Worm (Caenorhabditis elegans) whole organism, L1 larva: ENCODE measurements around the gene VY10G11R.1.

Experiments
- C04F5.9 ChIP-seq: sonication (generic microtip); optimal IDR thresholded peaks from 2 replicates; lab custom pipeline; 2016; ENCODE audit warnings: missing genetic modification characterization, missing compliant biosample characterization
- C34B4.2 ChIP-seq: sonication (generic microtip); optimal IDR thresholded peaks from 2 replicates; lab custom pipeline; 2017; ENCODE audit warnings: mild to moderate bottlenecking, missing genetic modification characterization, missing compliant biosample characterization
- alr-1 ChIP-seq: fragments of 200-800 bp; sonication (Bioruptor generic); optimal IDR thresholded peaks from 2 replicates; lab custom pipeline; 2018; ENCODE audit warnings: borderline replicate concordance, mild to moderate bottlenecking, missing genetic modification characterization, missing compliant biosample characterization
- blmp-1 ChIP-seq: fragments of 150-350 bp; optimal IDR thresholded peaks from 2 replicates; lab custom pipeline; 2014; ENCODE audit warnings: missing biosample characterization, missing genetic modification characterization
- ceh-8 ChIP-seq: fragments of 200-800 bp; sonication (Bioruptor generic); optimal IDR thresholded peaks from 2 replicates; lab custom pipeline; 2018; ENCODE audit warnings: mild to moderate bottlenecking, missing genetic modification characterization, moderate library complexity, missing compliant biosample characterization
- ceh-82 ChIP-seq, 3 experiments: fragments of 150-350 bp in 1 of 3; sonication (generic microtip) in 2 of 3; optimal IDR thresholded peaks; 2 replicates each; lab custom pipeline; 2014 to 2017; ENCODE audit warnings: missing biosample characterization in 3 of 3, missing genetic modification characterization in 3 of 3
- ceh-90 ChIP-seq: sonication (generic microtip); optimal IDR thresholded peaks from 2 replicates; lab custom pipeline; 2016; ENCODE audit warnings: missing genetic modification characterization, missing compliant biosample characterization
- ces-1 ChIP-seq: fragments of 150-350 bp; optimal IDR thresholded peaks from 2 replicates; lab custom pipeline; 2014; ENCODE audit warnings: missing biosample characterization, missing genetic modification reagents, missing genetic modification characterization
- dpl-1 ChIP-seq, 3 experiments: fragments of 150-350 bp in 2 of 3; sonication (generic microtip) in 1 of 3; optimal IDR thresholded peaks; 2 replicates each; lab custom pipeline; 2014 to 2017; ENCODE audit warnings: missing biosample characterization in 3 of 3, missing genetic modification characterization in 3 of 3, missing genetic modification reagents in 3 of 3
- dsc-1 ChIP-seq: sonication (generic microtip); optimal IDR thresholded peaks from 2 replicates; lab custom pipeline; 2016; ENCODE audit warnings: mild to moderate bottlenecking, missing genetic modification characterization, missing compliant biosample characterization
- efl-1 ChIP-seq, 4 experiments: fragments of 150-350 bp; optimal IDR thresholded peaks in 3 of 4; peaks in 1 of 4; 1 replicate in 1 of 4; 2 replicates in 3 of 4; lab custom pipeline; 2014; ENCODE audit warnings: missing biosample characterization in 2 of 4, missing genetic modification characterization in 2 of 4, missing genetic modification reagents in 2 of 4
- efl-3 ChIP-seq: fragments of 200-800 bp; sonication (Bioruptor generic); optimal IDR thresholded peaks from 2 replicates; lab custom pipeline; 2018; ENCODE audit warnings: mild to moderate bottlenecking, missing genetic modification characterization, missing compliant biosample characterization
- egl-27 ChIP-seq, 2 experiments: fragments of 150-350 bp in 1 of 2; sonication (generic microtip); optimal IDR thresholded peaks; 3 replicates each; lab custom pipeline; 2017 to 2018; ENCODE audit warnings: missing biosample characterization in 2 of 2, missing genetic modification characterization in 2 of 2, missing genetic modification reagents in 2 of 2
- elt-2 ChIP-seq: sonication (generic microtip); optimal IDR thresholded peaks from 2 replicates; lab custom pipeline; 2016; ENCODE audit warnings: missing genetic modification characterization, mild to moderate bottlenecking, inconsistent platforms, missing compliant biosample characterization, missing genetic modification reagents
- fkh-10 ChIP-seq: sonication (generic microtip); optimal IDR thresholded peaks from 2 replicates; lab custom pipeline; 2017; ENCODE audit warnings: missing biosample characterization, missing genetic modification reagents, missing genetic modification characterization
- fkh-4 ChIP-seq: sonication (generic microtip); optimal IDR thresholded peaks from 2 replicates; lab custom pipeline; 2016; ENCODE audit warnings: missing compliant biosample characterization, missing genetic modification characterization, borderline replicate concordance
- fkh-8 ChIP-seq: sonication (generic microtip); optimal IDR thresholded peaks from 2 replicates; lab custom pipeline; 2016; ENCODE audit warnings: mild to moderate bottlenecking, missing genetic modification characterization, missing compliant biosample characterization
- grh-1 ChIP-seq: fragments of 200-800 bp; sonication (Bioruptor generic); IDR thresholded peaks from 2 replicates; pipeline ENCODE4 v1.3.6; 2022; ENCODE audit warnings: missing genetic modification reagents, missing genetic modification characterization, missing compliant biosample characterization
- hlh-4 ChIP-seq: sonication (generic microtip); optimal IDR thresholded peaks from 2 replicates; lab custom pipeline; 2016; ENCODE audit warnings: mild to moderate bottlenecking, missing genetic modification characterization, missing compliant biosample characterization
- isw-1 ChIP-seq: fragments of 200-800 bp; sonication (Bioruptor generic); IDR thresholded peaks from 2 replicates; pipeline ENCODE4 v1.3.6; 2022; ENCODE audit warnings: missing genetic modification characterization, missing compliant biosample characterization
- lin-14 ChIP-seq: fragments of 200-800 bp; sonication (Bioruptor generic); optimal IDR thresholded peaks from 2 replicates; lab custom pipeline; 2018; ENCODE audit warnings: mild to moderate bottlenecking, missing genetic modification characterization, moderate library complexity, missing compliant biosample characterization
- lin-15B ChIP-seq: fragments of 150-350 bp; sonication (generic microtip); optimal IDR thresholded peaks from 3 replicates; lab custom pipeline; 2014; ENCODE audit warnings: missing biosample characterization, missing genetic modification characterization
- lin-35 ChIP-seq, 2 experiments: fragments of 150-350 bp; optimal IDR thresholded peaks; 2 replicates each; lab custom pipeline; 2014; ENCODE audit warnings: missing biosample characterization in 2 of 2, missing genetic modification characterization in 2 of 2, missing genetic modification reagents in 2 of 2
- lir-3 ChIP-seq: sonication (generic microtip); optimal IDR thresholded peaks from 2 replicates; lab custom pipeline; 2016; ENCODE audit warnings: mild to moderate bottlenecking, missing genetic modification characterization, moderate library complexity, missing compliant biosample characterization; ENCODE audit not compliant: poor library complexity
- lsy-2 ChIP-seq, 2 experiments: fragments of 150-350 bp; optimal IDR thresholded peaks; 2 replicates each; lab custom pipeline; 2014; ENCODE audit warnings: missing biosample characterization in 2 of 2, missing genetic modification characterization in 2 of 2
- mdl-1 ChIP-seq, 2 experiments: fragments of 150-350 bp; optimal IDR thresholded peaks; 2 replicates each; lab custom pipeline; 2014 to 2017; ENCODE audit warnings: missing biosample characterization in 2 of 2, missing genetic modification characterization in 2 of 2, inconsistent platforms in 1 of 2
- mep-1 ChIP-seq: fragments of 150-350 bp; optimal IDR thresholded peaks from 2 replicates; lab custom pipeline; 2014; ENCODE audit warnings: missing biosample characterization, missing genetic modification characterization
- nhr-12 ChIP-seq: sonication (generic microtip); optimal IDR thresholded peaks from 2 replicates; lab custom pipeline; 2017; ENCODE audit warnings: missing biosample characterization, missing genetic modification characterization
- nhr-20 ChIP-seq: sonication (generic microtip); optimal IDR thresholded peaks from 2 replicates; lab custom pipeline; 2016; ENCODE audit warnings: mild to moderate bottlenecking, missing genetic modification characterization, missing compliant biosample characterization
- nhr-28 ChIP-seq: fragments of 150-350 bp; optimal IDR thresholded peaks from 2 replicates; lab custom pipeline; 2014; ENCODE audit warnings: missing biosample characterization, missing genetic modification characterization
- nhr-71 ChIP-seq: sonication (generic microtip); optimal IDR thresholded peaks from 2 replicates; lab custom pipeline; 2016; ENCODE audit warnings: mild to moderate bottlenecking, missing genetic modification characterization, moderate library complexity, missing compliant biosample characterization
- nhr-76 ChIP-seq: sonication (generic microtip); optimal IDR thresholded peaks from 2 replicates; lab custom pipeline; 2017; ENCODE audit warnings: missing biosample characterization, missing genetic modification characterization
- nhr-85 ChIP-seq: sonication (generic microtip); peaks from one replicate; lab custom pipeline; 2016; ENCODE audit warnings: missing genetic modification characterization, inconsistent platforms, missing compliant biosample characterization
- nhr-90 ChIP-seq: sonication (generic microtip); optimal IDR thresholded peaks from 2 replicates; lab custom pipeline; 2016; ENCODE audit warnings: mild to moderate bottlenecking, missing genetic modification characterization, missing compliant biosample characterization; ENCODE audit not compliant: poor library complexity
- pag-3 ChIP-seq: sonication (generic microtip); optimal IDR thresholded peaks from 2 replicates; lab custom pipeline; 2017; ENCODE audit warnings: missing genetic modification characterization, mild to moderate bottlenecking, missing compliant biosample characterization, antibody characterized with exemption, borderline replicate concordance; ENCODE audit not compliant: insufficient read depth
- pax-3 ChIP-seq: fragments of 200-800 bp; sonication (Bioruptor generic); optimal IDR thresholded peaks from 2 replicates; lab custom pipeline; 2018; ENCODE audit warnings: mild to moderate bottlenecking, missing genetic modification characterization, moderate library complexity, missing compliant biosample characterization
- rnt-1 ChIP-seq: sonication (generic microtip); optimal IDR thresholded peaks from 2 replicates; lab custom pipeline; 2016; ENCODE audit warnings: mild to moderate bottlenecking, missing genetic modification characterization, moderate library complexity, missing compliant biosample characterization
- snpc-4 ChIP-seq: fragments of 150-350 bp; optimal IDR thresholded peaks from 2 replicates; lab custom pipeline; 2014; ENCODE audit warnings: missing biosample characterization, missing genetic modification characterization
- tlp-1 ChIP-seq: fragments of 150-350 bp; optimal IDR thresholded peaks from 2 replicates; lab custom pipeline; 2014; ENCODE audit warnings: missing biosample characterization, missing genetic modification characterization
- unc-86 ChIP-seq: sonication (generic microtip); optimal IDR thresholded peaks from 2 replicates; lab custom pipeline; 2016; ENCODE audit warnings: missing genetic modification characterization, missing compliant biosample characterization

Gene VY10G11R.1

ce11 chrIV:16471569-16471968 lies 781 bp upstream of the VY10G11R.1 start:
- TF ChIP-seq nhr-76 (tag; lab: Kevin White, UChicago), result no peak
- TF ChIP-seq snpc-4 (tag; lab: Kevin White, UChicago), result peak; percentile 0

DNA sequence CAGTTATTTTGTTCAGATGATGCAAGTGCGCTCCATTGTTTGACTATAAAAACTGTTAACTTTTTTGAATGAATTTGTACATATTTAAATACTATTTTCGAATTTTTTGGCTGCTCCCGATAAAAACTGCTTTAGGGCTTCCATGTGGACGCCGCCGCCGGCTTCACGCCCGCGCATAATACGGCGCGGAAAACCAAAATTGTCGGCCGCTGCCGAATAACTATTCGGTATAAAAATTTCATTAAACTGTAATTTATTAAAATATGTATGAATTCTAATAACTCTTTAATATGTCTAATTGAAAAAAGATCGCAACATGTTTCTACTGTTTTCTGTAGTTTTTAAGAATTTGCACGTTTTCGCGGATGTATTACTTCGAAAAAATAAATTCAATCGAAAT lies 24.1 kb downstream of the VY10G11R.1 start:
- TF ChIP-seq ceh-8 (GFP tag; lab: Kevin White, UChicago) (no peak), nhr-12 (tag; lab: Kevin White, UChicago) (no peak)

- TF ChIP-seq tlp-1 (tag; lab: Kevin White, UChicago), result no peak
- no peak for TF ChIP-seq blmp-1 (tag; lab: Kevin White, UChicago)
- no peak for TF ChIP-seq C04F5.9 (tag; lab: Kevin White, UChicago)
- TF ChIP-seq ces-1 (GFP tag; lab: Kevin White, UChicago), result no peak
- TF ChIP-seq efl-3 (GFP tag; lab: Kevin White, UChicago), result no peak
- TF ChIP-seq lin-15B (tag; lab: Kevin White, UChicago), result no peak
- TF ChIP-seq dpl-1 (GFP tag; optimal IDR thresholded peaks at IDR 0.05; lab: Kevin White, UChicago), result no peak
- no peak for TF ChIP-seq grh-1
- no peak for TF ChIP-seq pag-3
- TF ChIP-seq nhr-71, result no peak
- TF ChIP-seq mep-1 (tag; lab: Kevin White, UChicago), result no peak
Observed at ce11 chrIV:16442963-16443362, 27.8 kb downstream of the VY10G11R.1 start, which contains the start of gene dlc-4. dlc-4 (plus strand) TSS chrIV:16443263.

DNA sequence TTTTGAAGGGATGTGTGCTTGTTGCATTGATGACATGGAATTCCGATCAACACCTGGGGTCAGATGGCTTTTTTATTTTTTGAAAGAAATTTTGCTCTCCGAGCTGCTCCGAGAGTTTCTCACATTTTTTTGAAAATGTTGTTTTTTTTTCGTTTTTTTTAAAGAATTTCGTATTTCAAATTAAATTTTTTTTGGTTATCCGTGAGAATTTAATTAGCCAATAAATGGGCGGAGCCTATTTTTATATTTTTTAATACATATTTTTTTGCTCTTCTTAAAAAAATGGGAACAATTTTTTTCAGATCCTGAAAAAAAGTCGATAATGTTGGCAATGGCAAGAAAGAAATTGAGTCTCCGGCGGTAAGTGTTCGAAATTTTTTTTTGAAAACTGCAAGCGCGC lies 38.9 kb downstream of the VY10G11R.1 start, which contains the start of gene dlc-3:
Gene dlc-3, plus strand, starts transcription at position 301 of the 400 bp plus-strand sequence.
- TF ChIP-seq nhr-28, result no peak
- no peak for TF ChIP-seq pax-3 (tag; lab: Kevin White, UChicago)
- TF ChIP-seq nhr-90 (tag; lab: Kevin White, UChicago), result no peak
- TF ChIP-seq lir-3, result no peak
- no peak for TF ChIP-seq unc-86 (tag; lab: Kevin White, UChicago)
- no peak for TF ChIP-seq nhr-20
- TF ChIP-seq dsc-1 (tag; lab: Kevin White, UChicago), result peak; percentile 39

- peak; percentile 59 for TF ChIP-seq nhr-85 (tag; lab: Kevin White, UChicago)
Observed at ce11 chrIV:16424337-16424736, 46.5 kb downstream of the VY10G11R.1 start, which contains the start of gene Y10G11A.1. Y10G11A.1 (plus strand) TSS chrIV:16424637.

ce11 chrIV:16421903-16422557 lies 48.8 kb downstream of the VY10G11R.1 start:
- TF ChIP-seq C34B4.2, result no peak
- TF ChIP-seq nhr-71, result peak; percentile 15
- TF ChIP-seq nhr-85 (tag; lab: Kevin White, UChicago), result peak; percentile 34
- TF ChIP-seq rnt-1 (tag; lab: Kevin White, UChicago), result peak; percentile 62
- no peak for TF ChIP-seq isw-1
- no peak for TF ChIP-seq hlh-4 (tag; lab: Kevin White, UChicago)
- peak; percentile 30 for TF ChIP-seq ceh-90 (tag; lab: Kevin White, UChicago)
- no peak for TF ChIP-seq fkh-4 (tag; lab: Kevin White, UChicago)
- TF ChIP-seq mdl-1 (tag; optimal IDR thresholded peaks at IDR 0.05; lab: Kevin White, UChicago), result no peak
- no peak for TF ChIP-seq alr-1 (tag; lab: Kevin White, UChicago)
- TF ChIP-seq lin-14 (GFP tag; lab: Kevin White, UChicago), result peak; percentile 56
- no peak for TF ChIP-seq grh-1
- no peak for TF ChIP-seq ceh-8 (GFP tag; lab: Kevin White, UChicago)
- peak in 2 of 3 experiments; percentile 15 to 57 for TF ChIP-seq dpl-1 (GFP tag; optimal IDR thresholded peaks at IDR 0.05; lab: Kevin White, UChicago)
- TF ChIP-seq elt-2 (tag; lab: Kevin White, UChicago), result no peak
- peak; percentile 16 to 26 for TF ChIP-seq efl-1 (optimal IDR thresholded peaks at IDR 0.05; lab: Kevin White, UChicago)
- TF ChIP-seq efl-1 (GFP tag; optimal IDR thresholded peaks at IDR 0.05 in 1 of 2; lab: Kevin White, UChicago), result peak in 1 of 2 experiments; percentile 59
- TF ChIP-seq egl-27 (tag; optimal IDR thresholded peaks at IDR 0.05; lab: Kevin White, UChicago), result no peak
- peak; percentile 49 for TF ChIP-seq fkh-8 (tag; lab: Kevin White, UChicago)
- no peak for TF ChIP-seq fkh-10 (GFP tag; lab: Kevin White, UChicago)
- peak in 1 of 2 experiments; percentile 38 for TF ChIP-seq lin-35 (GFP tag; optimal IDR thresholded peaks at IDR 0.05; lab: Kevin White, UChicago)
- peak; percentile 4 for TF ChIP-seq blmp-1 (tag; lab: Kevin White, UChicago)
- TF ChIP-seq lsy-2 (tag; optimal IDR thresholded peaks at IDR 0.05; lab: Kevin White, UChicago), result peak in 1 of 2 experiments; percentile 31
- peak in 1 of 3 experiments; percentile 23 for TF ChIP-seq ceh-82 (tag; optimal IDR thresholded peaks at IDR 0.05; lab: Kevin White, UChicago)
- TF ChIP-seq mep-1 (tag; lab: Kevin White, UChicago), result peak; percentile 24
